Worm (Caenorhabditis elegans) whole organism, L4 larva: ENCODE results near the gene T26G10.3.

Source experiments
- F10B5.3 ChIP-seq: sonication (generic microtip); optimal IDR thresholded peaks from 2 replicates; lab custom pipeline; 2016; ENCODE audit warnings: mild to moderate bottlenecking, missing genetic modification characterization, missing compliant biosample characterization
- ceh-82 ChIP-seq: sonication (generic microtip); optimal IDR thresholded peaks from 2 replicates; lab custom pipeline; 2017; ENCODE audit warnings: missing biosample characterization, missing genetic modification characterization
- fos-1 ChIP-seq: fragments of 150-350 bp; optimal IDR thresholded peaks from 2 replicates; lab custom pipeline; 2014; ENCODE audit warnings: missing biosample characterization, missing genetic modification characterization
- lsy-2 ChIP-seq, 2 experiments: fragments of 150-350 bp in 1 of 2; sonication (generic microtip) in 1 of 2; optimal IDR thresholded peaks; 2 replicates each; lab custom pipeline; 2014 to 2017; ENCODE audit warnings: missing biosample characterization in 2 of 2, missing genetic modification characterization in 2 of 2
- mdl-1 ChIP-seq, 2 experiments: fragments of 150-350 bp in 1 of 2; sonication (generic microtip) in 1 of 2; optimal IDR thresholded peaks; 2 replicates each; lab custom pipeline; 2014 to 2017; ENCODE audit warnings: missing biosample characterization in 2 of 2, missing genetic modification characterization in 2 of 2
- nhr-11 ChIP-seq: fragments of 150-350 bp; optimal IDR thresholded peaks from 2 replicates; lab custom pipeline; 2014; ENCODE audit warnings: missing biosample characterization, missing genetic modification characterization
- sdz-12 ChIP-seq: fragments of 200-800 bp; sonication (Bioruptor generic); optimal IDR thresholded peaks from 2 replicates; lab custom pipeline; 2018; ENCODE audit warnings: mild to moderate bottlenecking, missing genetic modification characterization, missing compliant biosample characterization

ce11 chrIII:9453962-9454361, 40.7 kb upstream of the T26G10.3 start, which contains the start of gene F54C8.7:
- TF ChIP-seq mdl-1 (tag; optimal IDR thresholded peaks at IDR 0.05; lab: Kevin White, UChicago) = no peak
- no peak for TF ChIP-seq ceh-82
- TF ChIP-seq fos-1 (tag; lab: Kevin White, UChicago) = no peak
- TF ChIP-seq lsy-2 (tag; optimal IDR thresholded peaks at IDR 0.05; lab: Kevin White, UChicago) = no peak
- TF ChIP-seq sdz-12 (GFP tag; lab: Kevin White, UChicago) = no peak
- no peak for TF ChIP-seq nhr-11
- TF ChIP-seq F10B5.3 (tag; lab: Kevin White, UChicago) = no peak
